Worm (Caenorhabditis elegans) whole organism, L3 larva: ENCODE measurements around the gene tag-278.

Experiments used
- R02D3.7 ChIP-seq: fragments of 150-350 bp; optimal IDR thresholded peaks from 2 replicates; lab custom pipeline; 2014; ENCODE audit warnings: missing biosample characterization, missing genetic modification characterization
- elt-2 ChIP-seq: sonication (generic microtip); optimal IDR thresholded peaks from 2 replicates; lab custom pipeline; 2016; ENCODE audit warnings: missing genetic modification reagents, mild to moderate bottlenecking, missing genetic modification characterization, missing compliant biosample characterization
- elt-3 ChIP-seq, 3 experiments: fragments of 150-350 bp in 1 of 3; sonication (generic microtip) in 2 of 3; optimal IDR thresholded peaks; 2 replicates in 2 of 3; 4 replicates in 1 of 3; lab custom pipeline; 2014 to 2017; ENCODE audit warnings: missing biosample characterization in 3 of 3, missing genetic modification characterization in 3 of 3
- sea-2 ChIP-seq: fragments of 150-350 bp; sonication (generic microtip); optimal IDR thresholded peaks from 4 replicates; lab custom pipeline; 2014; ENCODE audit warnings: missing biosample characterization, missing genetic modification reagents, missing genetic modification characterization
- unc-62 ChIP-seq: fragments of 150-350 bp; sonication (generic microtip); optimal IDR thresholded peaks from 4 replicates; lab custom pipeline; 2014; ENCODE audit warnings: missing biosample characterization, missing genetic modification reagents, missing genetic modification characterization

- no peak for TF ChIP-seq elt-3 (tag; optimal IDR thresholded peaks at IDR 0.05; lab: Kevin White, UChicago)
- TF ChIP-seq unc-62 (GFP tag; lab: Kevin White, UChicago), result no peak
- no peak for TF ChIP-seq R02D3.7
- no peak for TF ChIP-seq sea-2 (GFP tag; lab: Kevin White, UChicago)
- no peak for TF ChIP-seq elt-2 (tag; lab: Kevin White, UChicago)
These were observed 2.6 kb downstream of the tag-278 start for ce11 chrX:3686420-3686819.
